Worm (Caenorhabditis elegans) whole organism, late embryonic: ENCODE measurements around the gene cdc-25.2.

Source experiments
- ama-1 ChIP-seq: fragments of 150-350 bp; optimal IDR thresholded peaks from 2 replicates; lab custom pipeline; 2014
- fkh-10 ChIP-seq: fragments of 150-350 bp; optimal IDR thresholded peaks from 2 replicates; lab custom pipeline; 2014; ENCODE audit warnings: missing biosample characterization, missing genetic modification reagents, missing genetic modification characterization
- hlh-15 ChIP-seq: sonication (generic microtip); optimal IDR thresholded peaks from 2 replicates; lab custom pipeline; 2016; ENCODE audit warnings: missing genetic modification characterization, missing compliant biosample characterization
- hlh-30 ChIP-seq: sonication (generic microtip); optimal IDR thresholded peaks from 2 replicates; lab custom pipeline; 2017; ENCODE audit warnings: antibody characterized with exemption, missing genetic modification characterization, missing compliant biosample characterization; ENCODE audit not compliant: insufficient read depth
- npax-4 ChIP-seq: sonication (generic microtip); optimal IDR thresholded peaks from 2 replicates; lab custom pipeline; 2016; ENCODE audit warnings: missing genetic modification characterization, missing compliant biosample characterization
- pha-2 ChIP-seq: sonication (generic microtip); optimal IDR thresholded peaks from 2 replicates; lab custom pipeline; 2017; ENCODE audit warnings: mild to moderate bottlenecking, missing genetic modification characterization, missing compliant biosample characterization
- pha-4 ChIP-seq: fragments of 150-350 bp; optimal IDR thresholded peaks from 2 replicates; lab custom pipeline; 2018; ENCODE audit warnings: missing biosample characterization, missing genetic modification reagents, missing genetic modification characterization
- pqm-1 ChIP-seq: sonication (generic microtip); optimal IDR thresholded peaks from 2 replicates; lab custom pipeline; 2016; ENCODE audit warnings: missing genetic modification characterization, missing compliant biosample characterization
- ref-2 ChIP-seq: sonication (generic microtip); optimal IDR thresholded peaks from 2 replicates; lab custom pipeline; 2016; ENCODE audit warnings: missing genetic modification characterization, missing compliant biosample characterization
- rnt-1 ChIP-seq: sonication (generic microtip); optimal IDR thresholded peaks from 2 replicates; lab custom pipeline; 2016; ENCODE audit warnings: missing genetic modification characterization, missing compliant biosample characterization
- tbx-2 ChIP-seq: sonication (generic microtip); optimal IDR thresholded peaks from 2 replicates; lab custom pipeline; 2016; ENCODE audit warnings: missing genetic modification characterization, missing compliant biosample characterization
- unc-42 ChIP-seq: sonication (generic microtip); optimal IDR thresholded peaks from 2 replicates; lab custom pipeline; 2016; ENCODE audit warnings: missing genotype, missing genetic modification characterization, missing compliant biosample characterization
- zip-5 ChIP-seq: sonication (generic microtip); optimal IDR thresholded peaks from 2 replicates; lab custom pipeline; 2016; ENCODE audit warnings: missing genetic modification characterization, missing compliant biosample characterization

- TF ChIP-seq pha-4 (tag; lab: Kevin White, UChicago) (no peak), pqm-1 (tag; lab: Kevin White, UChicago) (no peak), hlh-30 (tag; lab: Kevin White, UChicago) (no peak), zip-5 (tag; lab: Kevin White, UChicago) (no peak), ama-1 (lab: Kevin White, UChicago) (no peak), pha-2 (tag; lab: Kevin White, UChicago) (no peak), unc-42 (no peak), npax-4 (no peak), rnt-1 (tag; lab: Kevin White, UChicago) (no peak), hlh-15 (tag; lab: Kevin White, UChicago) (no peak), ref-2 (tag; lab: Kevin White, UChicago) (no peak), tbx-2 (tag; lab: Kevin White, UChicago) (no peak), fkh-10 (GFP tag; lab: Kevin White, UChicago) (no peak)
Measured at ce11 chrV:1566776-1567175, at the start of gene cdc-25.2.
